Fruit fly (Drosophila melanogaster) whole organism, embryonic: Measurements from ENCODE around the gene CG6180.

Experiments
- BEAF-32 ChIP-seq: fragments of 200-800 bp; sonication (Bioruptor generic); optimal IDR thresholded peaks from 3 replicates; lab custom pipeline; 2017; ENCODE audit warnings: missing biosample characterization, missing genetic modification characterization, mild to moderate bottlenecking, moderate library complexity, missing genetic modification reagents
- Bgb ChIP-seq: fragments of 200-800 bp; sonication (Bioruptor generic); IDR thresholded peaks from 2 replicates; pipeline ENCODE4 v1.3.6; 2022; ENCODE audit warnings: missing biosample characterization, missing genetic modification characterization; ENCODE audit not compliant: partially characterized antibody
- BtbVII ChIP-seq: fragments of 200-800 bp; sonication (Bioruptor generic); optimal IDR thresholded peaks from 3 replicates; lab custom pipeline; 2017; ENCODE audit warnings: missing biosample characterization, mild to moderate bottlenecking, missing genetic modification characterization
- CG10267 ChIP-seq: fragments of 200-800 bp; sonication (Bioruptor generic); optimal IDR thresholded peaks from 2 replicates; lab custom pipeline; 2018; ENCODE audit warnings: missing biosample characterization, mild to moderate bottlenecking, missing genetic modification characterization, moderate library complexity
- CG13296 ChIP-seq: fragments of 200-800 bp; sonication (Bioruptor generic); optimal IDR thresholded peaks from 3 replicates; lab custom pipeline; 2018; ENCODE audit warnings: missing biosample characterization, mild to moderate bottlenecking, missing genetic modification characterization
- CG14860 ChIP-seq: fragments of 200-800 bp; sonication (Bioruptor generic); IDR thresholded peaks from 3 replicates; pipeline ENCODE4 v1.3.6; 2022; ENCODE audit warnings: missing biosample characterization, missing genetic modification characterization; ENCODE audit not compliant: partially characterized antibody
- CG15696 ChIP-seq: fragments of 200-800 bp; sonication (Bioruptor generic); optimal IDR thresholded peaks from 2 replicates; lab custom pipeline; 2019; ENCODE audit warnings: missing biosample characterization, mild to moderate bottlenecking, missing genetic modification characterization, moderate library complexity
- CG1603 ChIP-seq: fragments of 200-800 bp; sonication (Bioruptor generic); optimal IDR thresholded peaks from 2 replicates; lab custom pipeline; 2019; ENCODE audit warnings: missing biosample characterization, mild to moderate bottlenecking, missing genetic modification characterization, moderate library complexity
- CG16813 ChIP-seq: fragments of 200-800 bp; sonication (Bioruptor generic); IDR thresholded peaks from 3 replicates; pipeline ENCODE4 v1.3.6; 2022; ENCODE audit warnings: missing biosample characterization, missing genetic modification characterization; ENCODE audit not compliant: partially characterized antibody
- CG17385 ChIP-seq: fragments of 200-800 bp; sonication (Bioruptor generic); optimal IDR thresholded peaks from 3 replicates; lab custom pipeline; 2018; ENCODE audit warnings: missing biosample characterization, mild to moderate bottlenecking, missing genetic modification characterization
- CG1792 ChIP-seq: fragments of 200-800 bp; sonication (Bioruptor generic); optimal IDR thresholded peaks from 2 replicates; lab custom pipeline; 2016; ENCODE audit warnings: missing biosample characterization, missing genetic modification characterization
- CG2116 ChIP-seq: fragments of 200-800 bp; sonication (Bioruptor generic); optimal IDR thresholded peaks from 3 replicates; lab custom pipeline; 2018; ENCODE audit warnings: missing biosample characterization, mild to moderate bottlenecking, missing genetic modification characterization
- CG2712 ChIP-seq: fragments of 200-800 bp; optimal IDR thresholded peaks from 3 replicates; lab custom pipeline; 2019; ENCODE audit warnings: missing biosample characterization, mild to moderate bottlenecking, missing genetic modification characterization, moderate library complexity
- CG3281 ChIP-seq: fragments of 200-800 bp; sonication (Bioruptor generic); optimal IDR thresholded peaks from 3 replicates; lab custom pipeline; 2017; ENCODE audit warnings: missing biosample characterization, mild to moderate bottlenecking, missing genetic modification characterization
- CG34224 ChIP-seq: fragments of 200-800 bp; sonication (Bioruptor generic); IDR thresholded peaks from 3 replicates; pipeline ENCODE4 v1.3.6; 2022; ENCODE audit warnings: missing biosample characterization, missing genetic modification characterization; ENCODE audit not compliant: partially characterized antibody
- CG4617 ChIP-seq: fragments of 200-800 bp; sonication (Bioruptor generic); optimal IDR thresholded peaks from 3 replicates; lab custom pipeline; 2016; ENCODE audit warnings: missing biosample characterization, missing genetic modification characterization, borderline replicate concordance
- CG6813 ChIP-seq: fragments of 200-800 bp; sonication (Bioruptor generic); optimal IDR thresholded peaks from 2 replicates; lab custom pipeline; 2017; ENCODE audit warnings: missing biosample characterization, missing genetic modification characterization, mild to moderate bottlenecking, moderate library complexity, missing genetic modification reagents
- CG6854 ChIP-seq: fragments of 200-800 bp; sonication (Bioruptor generic); optimal IDR thresholded peaks from 3 replicates; lab custom pipeline; 2017; ENCODE audit warnings: missing biosample characterization, mild to moderate bottlenecking, missing genetic modification characterization
- Dp ChIP-seq: fragments of 200-800 bp; sonication (Bioruptor generic); optimal IDR thresholded peaks from 2 replicates; lab custom pipeline; 2018; ENCODE audit warnings: missing biosample characterization, mild to moderate bottlenecking, missing genetic modification characterization, moderate library complexity
- Dref ChIP-seq: fragments of 200-800 bp; sonication (Bioruptor generic); IDR thresholded peaks from 2 replicates; pipeline ENCODE4 v1.3.6; 2022; ENCODE audit warnings: missing biosample characterization, missing genetic modification characterization
- E2f2 ChIP-seq: fragments of 200-800 bp; sonication (Bioruptor generic); IDR thresholded peaks from 2 replicates; pipeline ENCODE4 v1.3.6; 2022; ENCODE audit warnings: missing biosample characterization, missing genetic modification characterization
- Ets97D ChIP-seq: fragments of 200-800 bp; sonication (Bioruptor generic); optimal IDR thresholded peaks from 3 replicates; lab custom pipeline; 2016; ENCODE audit warnings: missing biosample characterization, missing genetic modification characterization
- Lim3 ChIP-seq: fragments of 200-800 bp; sonication (Bioruptor generic); IDR thresholded peaks from 2 replicates; pipeline ENCODE4 v1.3.6; 2022; ENCODE audit warnings: missing biosample characterization, missing genetic modification characterization
- MESR4 ChIP-seq: fragments of 200-800 bp; sonication (Bioruptor generic); optimal IDR thresholded peaks from 2 replicates; lab custom pipeline; 2018; ENCODE audit warnings: missing biosample characterization, mild to moderate bottlenecking, missing genetic modification characterization, moderate library complexity
- Med ChIP-seq: fragments of 200-800 bp; sonication (Bioruptor generic); peaks from one replicate; lab custom pipeline; 2016; ENCODE audit warnings: missing biosample characterization, missing genetic modification characterization, mild to moderate bottlenecking, inconsistent platforms, moderate library complexity
- Myb ChIP-seq: fragments of 200-800 bp; sonication (Bioruptor generic); optimal IDR thresholded peaks from 2 replicates; lab custom pipeline; 2016; ENCODE audit warnings: missing biosample characterization, missing genetic modification characterization
- Opbp ChIP-seq: fragments of 200-800 bp; sonication (Bioruptor generic); IDR thresholded peaks from 3 replicates; pipeline ENCODE4 v1.3.6; 2022; ENCODE audit warnings: missing biosample characterization, missing genetic modification characterization; ENCODE audit not compliant: partially characterized antibody
- Pdp1 ChIP-seq, 2 experiments: fragments of 200-800 bp; sonication (Bioruptor generic); optimal IDR thresholded peaks; 3 replicates each; lab custom pipeline; 2016; ENCODE audit warnings: missing biosample characterization in 2 of 2, missing genetic modification characterization in 2 of 2, mild to moderate bottlenecking in 1 of 2, moderate library complexity in 1 of 2
- Scr ChIP-seq: fragments of 200-800 bp; sonication (Bioruptor generic); IDR thresholded peaks from 2 replicates; pipeline ENCODE4 v1.3.6; 2022; ENCODE audit warnings: missing biosample characterization, missing genetic modification characterization; ENCODE audit not compliant: partially characterized antibody
- Sin3A ChIP-seq: fragments of >200 bp; optimal IDR thresholded peaks from 2 replicates; lab custom pipeline; 2018
- Sry-β ChIP-seq: fragments of 200-800 bp; sonication (Bioruptor generic); optimal IDR thresholded peaks from 2 replicates; lab custom pipeline; 2018; ENCODE audit warnings: missing biosample characterization, mild to moderate bottlenecking, missing genetic modification characterization, moderate library complexity
- cad ChIP-seq: fragments of >200 bp; optimal IDR thresholded peaks from 2 replicates; lab custom pipeline; 2017; ENCODE audit warnings: missing biosample characterization, missing genetic modification characterization
- crp ChIP-seq, 2 experiments: fragments of 200-800 bp; sonication (Bioruptor generic); optimal IDR thresholded peaks; 2 replicates in 1 of 2; 3 replicates in 1 of 2; lab custom pipeline; 2017; ENCODE audit warnings: missing biosample characterization in 2 of 2, missing genetic modification characterization in 2 of 2, mild to moderate bottlenecking in 1 of 2, moderate library complexity in 1 of 2
- dm ChIP-seq: fragments of 200-800 bp; sonication (Bioruptor generic); optimal IDR thresholded peaks from 3 replicates; lab custom pipeline; 2016; ENCODE audit warnings: missing biosample characterization, missing genetic modification characterization
- eve ChIP-seq, 2 experiments: fragments of >200 bp; optimal IDR thresholded peaks; 2 replicates each; lab custom pipeline; 2017; ENCODE audit warnings: missing biosample characterization in 2 of 2, missing genetic modification characterization in 2 of 2
- exex ChIP-seq: fragments of 200-800 bp; sonication (Bioruptor generic); optimal IDR thresholded peaks from 4 replicates; lab custom pipeline; 2018; ENCODE audit warnings: missing biosample characterization, mild to moderate bottlenecking, missing genetic modification characterization, moderate library complexity
- fu2 ChIP-seq: fragments of 200-800 bp; sonication (Bioruptor generic); optimal IDR thresholded peaks from 2 replicates; lab custom pipeline; 2016; ENCODE audit warnings: missing biosample characterization, missing genetic modification characterization
- gfzf ChIP-seq: fragments of 200-800 bp; sonication (Bioruptor generic); optimal IDR thresholded peaks from 2 replicates; lab custom pipeline; 2016; ENCODE audit warnings: missing biosample characterization, mild to moderate bottlenecking, missing genetic modification characterization, moderate library complexity
- hbn ChIP-seq: fragments of 200-800 bp; sonication (Bioruptor generic); IDR thresholded peaks from 2 replicates; pipeline ENCODE4 v1.3.6; 2022; ENCODE audit warnings: missing biosample characterization, missing genetic modification characterization; ENCODE audit not compliant: partially characterized antibody
- lbe ChIP-seq: fragments of 200-800 bp; sonication (Bioruptor generic); optimal IDR thresholded peaks from 2 replicates; lab custom pipeline; 2016; ENCODE audit warnings: missing biosample characterization, mild to moderate bottlenecking, missing genetic modification characterization
- onecut ChIP-seq: fragments of 200-800 bp; sonication (Bioruptor generic); IDR thresholded peaks from 2 replicates; pipeline ENCODE4 v1.3.6; 2022; ENCODE audit warnings: missing biosample characterization, missing genetic modification characterization
- pan ChIP-seq, 4 experiments: fragments of >200 bp in 3 of 4; fragments of 200-800 bp in 1 of 4; sonication (Bioruptor generic) in 1 of 4; optimal IDR thresholded peaks in 3 of 4; IDR thresholded peaks in 1 of 4; 2 replicates each; pipeline versions ENCODE4 v1.3.6 to Lab custom; 2017 to 2022; ENCODE audit warnings: missing biosample characterization in 2 of 4, missing genetic modification characterization in 2 of 4, mixed read lengths in 1 of 4
- phol ChIP-seq: fragments of 200-800 bp; sonication (Bioruptor generic); optimal IDR thresholded peaks from 3 replicates; lab custom pipeline; 2018; ENCODE audit warnings: missing biosample characterization, mild to moderate bottlenecking, missing genetic modification characterization, moderate library complexity
- scrt ChIP-seq: fragments of 200-800 bp; sonication (Bioruptor generic); optimal IDR thresholded peaks from 2 replicates; lab custom pipeline; 2018; ENCODE audit warnings: missing biosample characterization, mild to moderate bottlenecking, missing genetic modification characterization, moderate library complexity
- sim ChIP-seq: fragments of 200-800 bp; sonication (Bioruptor generic); IDR thresholded peaks from 2 replicates; pipeline ENCODE4 v1.3.6; 2022; ENCODE audit warnings: missing biosample characterization, missing genetic modification characterization
- unc-4 ChIP-seq: fragments of 200-800 bp; sonication (Bioruptor generic); IDR thresholded peaks from 2 replicates; pipeline ENCODE4 v1.3.6; 2022; ENCODE audit warnings: missing biosample characterization, missing genetic modification characterization; ENCODE audit not compliant: partially characterized antibody
- zen ChIP-seq: fragments of 200-800 bp; sonication (Bioruptor generic); optimal IDR thresholded peaks from 3 replicates; lab custom pipeline; 2018; ENCODE audit warnings: missing biosample characterization, mild to moderate bottlenecking, missing genetic modification characterization, moderate library complexity
- zfh1 ChIP-seq: fragments of 200-800 bp; sonication (Bioruptor generic); IDR thresholded peaks from 3 replicates; pipeline ENCODE4 v1.3.6; 2022; ENCODE audit warnings: missing biosample characterization, missing genetic modification characterization

The CG6180 gene

DNA sequence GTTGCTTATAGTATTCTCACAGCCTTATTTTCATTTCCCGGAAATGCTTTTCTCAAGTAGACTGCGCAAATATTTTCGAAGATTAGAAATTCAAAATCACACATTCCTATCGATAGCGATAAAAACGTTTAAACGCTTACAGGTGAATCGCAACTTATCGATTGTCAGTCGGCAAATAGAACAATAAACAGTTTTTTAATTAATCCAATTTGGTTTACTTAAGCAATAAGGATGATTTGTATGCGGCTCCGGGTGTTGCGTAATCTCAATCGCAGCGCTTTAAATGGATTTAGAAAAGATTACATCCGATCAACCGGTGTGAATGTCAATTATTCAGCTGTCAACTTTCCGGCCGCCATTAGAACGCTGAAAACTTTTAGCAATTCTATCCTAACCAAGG is at the start of gene CG6180, which contains the start of gene CG15484:
Gene CG6180 (plus strand): TSS at position 122 of the 400 bp plus-strand sequence.
Gene CG15484 (minus strand): TSS at position 172 of the 400 bp plus-strand sequence.
- TF ChIP-seq phol (tag; lab: Kevin White, UChicago) = peak; percentile 89
- TF ChIP-seq fu2 (GFP tag; lab: Kevin White, UChicago) = no peak
- TF ChIP-seq CG6854 (GFP tag; lab: Kevin White, UChicago) = no peak
- TF ChIP-seq MESR4 (GFP tag; lab: Kevin White, UChicago) = peak; percentile 30
- TF ChIP-seq pan (optimal IDR thresholded peaks at IDR 0.05; lab: Kevin White, UChicago) = no peak
- no peak for TF ChIP-seq pan (GFP tag; optimal IDR thresholded peaks at IDR 0.05 in 1 of 2, IDR thresholded peaks at IDR 0.05 in 1 of 2)
- TF ChIP-seq crp (GFP tag; optimal IDR thresholded peaks at IDR 0.05; lab: Kevin White, UChicago) = peak in 1 of 2 experiments; percentile 16
- TF ChIP-seq exex (tag; lab: Kevin White, UChicago) = peak; percentile 16
- TF ChIP-seq CG2712 (tag; lab: Kevin White, UChicago) = peak; percentile 29
- TF ChIP-seq CG1603 (tag; lab: Kevin White, UChicago) = peak; percentile 30
- TF ChIP-seq BtbVII = no peak
- TF ChIP-seq CG4617 (GFP tag; lab: Kevin White, UChicago) = peak; percentile 47
- TF ChIP-seq eve (GFP tag; optimal IDR thresholded peaks at IDR 0.05; lab: Kevin White, UChicago) = no peak
- peak; percentile 50 for TF ChIP-seq Sin3A (lab: Kevin White, UChicago)
- TF ChIP-seq Sry-β (GFP tag; lab: Kevin White, UChicago) = peak; percentile 23
- no peak for TF ChIP-seq scrt (GFP tag; lab: Kevin White, UChicago)
- peak; percentile 52; the same call in 1 of the 2 replicates for TF ChIP-seq unc-4 (GFP tag; lab: Robert Waterston, UW)
- TF ChIP-seq Opbp = peak; percentile 23; the same call in 1 of the 3 replicates
- TF ChIP-seq CG34224 (GFP tag; lab: Robert Waterston, UW) = peak; percentile 48; the same call in 2 of the 3 replicates
- peak; percentile 13 for TF ChIP-seq gfzf
- no peak for TF ChIP-seq onecut (GFP tag; lab: Robert Waterston, UW)
- TF ChIP-seq hbn (GFP tag; lab: Robert Waterston, UW) = peak; percentile 25; the same call in 1 of the 2 replicates
- peak; percentile 58 for TF ChIP-seq Scr (GFP tag; lab: Robert Waterston, UW)
- peak; percentile 74 for TF ChIP-seq CG2116 (GFP tag; lab: Kevin White, UChicago)
- TF ChIP-seq zen = peak; percentile 17
- TF ChIP-seq Bgb = 0 out of 2 replicates have a peak, but pooled peaks have one; percentile 23
- peak; percentile 51; the same call in 1 of the 3 replicates for TF ChIP-seq CG16813 (GFP tag; lab: Robert Waterston, UW)
- TF ChIP-seq sim (GFP tag; lab: Robert Waterston, UW) = no peak
- TF ChIP-seq Ets97D (GFP tag; lab: Kevin White, UChicago) = peak; percentile 91
- peak; percentile 74 for TF ChIP-seq Dp (GFP tag; lab: Kevin White, UChicago)
- TF ChIP-seq lbe (GFP tag; lab: Kevin White, UChicago) = no peak
- TF ChIP-seq Dref (GFP tag; lab: Robert Waterston, UW) = peak; percentile 70
- TF ChIP-seq CG3281 = peak; percentile 2
- TF ChIP-seq CG15696 (tag; lab: Kevin White, UChicago) = no peak
- TF ChIP-seq CG6813 (GFP tag; lab: Kevin White, UChicago) = no peak
- TF ChIP-seq Myb (GFP tag; lab: Kevin White, UChicago) = peak; percentile 74
- peak; percentile 3 for TF ChIP-seq CG1792 (GFP tag; lab: Kevin White, UChicago)
- TF ChIP-seq E2f2 (GFP tag; lab: Robert Waterston, UW) = peak; percentile 81
- TF ChIP-seq CG14860 (GFP tag; lab: Robert Waterston, UW) = 0 out of 3 replicates have a peak, but pooled peaks have one; percentile 21
- TF ChIP-seq zfh1 (GFP tag; lab: Robert Waterston, UW) = 0 out of 3 replicates have a peak, but pooled peaks have one; percentile 28
- TF ChIP-seq Lim3 (GFP tag; lab: Robert Waterston, UW) = no peak
- peak; percentile 22 for TF ChIP-seq CG17385 (GFP tag; lab: Kevin White, UChicago)
- TF ChIP-seq dm (GFP tag; lab: Kevin White, UChicago) = peak; percentile 7
- peak; percentile 55 for TF ChIP-seq BEAF-32 (GFP tag; lab: Kevin White, UChicago)
- no peak for TF ChIP-seq cad (GFP tag; lab: Kevin White, UChicago)
- TF ChIP-seq CG13296 (GFP tag; lab: Kevin White, UChicago) = peak; percentile 6
- peak; percentile 83 for TF ChIP-seq Med (GFP tag; lab: Kevin White, UChicago)
- peak in 1 of 2 experiments; percentile 69 for TF ChIP-seq Pdp1 (GFP tag; optimal IDR thresholded peaks at IDR 0.05; lab: Kevin White, UChicago)
- peak; percentile 16 for TF ChIP-seq CG10267
